Worm (Caenorhabditis elegans) whole organism, L1 larva: ENCODE results near the gene F09G8.10.
A peak's percentile ranks its signal among the peaks of the same experiment; 100 is the strongest.

ENCODE experiments used
- C04F5.9 ChIP-seq: sonication (generic microtip); optimal IDR thresholded peaks from 2 replicates; lab custom pipeline; 2016; ENCODE audit warnings: missing genetic modification characterization, missing compliant biosample characterization
- C16A3.4 ChIP-seq: fragments of 150-350 bp; optimal IDR thresholded peaks from 2 replicates; lab custom pipeline; 2014; ENCODE audit warnings: missing biosample characterization, missing genetic modification characterization
- F16B12.6 ChIP-seq: fragments of 150-350 bp; optimal IDR thresholded peaks from 2 replicates; lab custom pipeline; 2014; ENCODE audit warnings: missing biosample characterization, missing genetic modification characterization
- aly-2 ChIP-seq: fragments of 150-350 bp; optimal IDR thresholded peaks from 2 replicates; lab custom pipeline; 2014; ENCODE audit warnings: missing biosample characterization, missing genetic modification characterization
- ama-1 ChIP-seq: fragments of 150-350 bp; optimal IDR thresholded peaks from 2 replicates; lab custom pipeline; 2014
- ceh-8 ChIP-seq: fragments of 200-800 bp; sonication (Bioruptor generic); optimal IDR thresholded peaks from 2 replicates; lab custom pipeline; 2018; ENCODE audit warnings: mild to moderate bottlenecking, missing genetic modification characterization, moderate library complexity, missing compliant biosample characterization
- ceh-90 ChIP-seq: sonication (generic microtip); optimal IDR thresholded peaks from 2 replicates; lab custom pipeline; 2016; ENCODE audit warnings: missing genetic modification characterization, missing compliant biosample characterization
- dpl-1 ChIP-seq, 3 experiments: fragments of 150-350 bp in 2 of 3; sonication (generic microtip) in 1 of 3; optimal IDR thresholded peaks; 2 replicates each; lab custom pipeline; 2014 to 2017; ENCODE audit warnings: missing biosample characterization in 3 of 3, missing genetic modification characterization in 3 of 3, missing genetic modification reagents in 3 of 3
- dsc-1 ChIP-seq: sonication (generic microtip); optimal IDR thresholded peaks from 2 replicates; lab custom pipeline; 2016; ENCODE audit warnings: mild to moderate bottlenecking, missing genetic modification characterization, missing compliant biosample characterization
- efl-1 ChIP-seq, 4 experiments: fragments of 150-350 bp; optimal IDR thresholded peaks in 3 of 4; peaks in 1 of 4; 1 replicate in 1 of 4; 2 replicates in 3 of 4; lab custom pipeline; 2014; ENCODE audit warnings: missing biosample characterization in 2 of 4, missing genetic modification characterization in 2 of 4, missing genetic modification reagents in 2 of 4
- elt-3 ChIP-seq, 6 experiments: fragments of 150-350 bp in 1 of 6; sonication (generic microtip); optimal IDR thresholded peaks; 2 replicates each; lab custom pipeline; 2017 to 2018; ENCODE audit warnings: missing biosample characterization in 6 of 6, missing genetic modification characterization in 6 of 6, inconsistent platforms in 1 of 6
- ets-5 ChIP-seq: fragments of 200-800 bp; sonication (Bioruptor generic); IDR thresholded peaks from 2 replicates; pipeline ENCODE4 v1.3.6; 2022; ENCODE audit warnings: missing genetic modification characterization, missing compliant biosample characterization
- fkh-8 ChIP-seq: sonication (generic microtip); optimal IDR thresholded peaks from 2 replicates; lab custom pipeline; 2016; ENCODE audit warnings: mild to moderate bottlenecking, missing genetic modification characterization, missing compliant biosample characterization
- fos-1 ChIP-seq: fragments of 150-350 bp; optimal IDR thresholded peaks from 2 replicates; lab custom pipeline; 2014; ENCODE audit warnings: missing biosample characterization, missing genetic modification characterization
- hlh-4 ChIP-seq: sonication (generic microtip); optimal IDR thresholded peaks from 2 replicates; lab custom pipeline; 2016; ENCODE audit warnings: mild to moderate bottlenecking, missing genetic modification characterization, missing compliant biosample characterization
- hpl-2 ChIP-seq: fragments of 150-350 bp; optimal IDR thresholded peaks from 2 replicates; lab custom pipeline; 2014; ENCODE audit warnings: missing biosample characterization, missing genetic modification reagents, missing genetic modification characterization
- lin-14 ChIP-seq: fragments of 200-800 bp; sonication (Bioruptor generic); optimal IDR thresholded peaks from 2 replicates; lab custom pipeline; 2018; ENCODE audit warnings: mild to moderate bottlenecking, missing genetic modification characterization, moderate library complexity, missing compliant biosample characterization
- lin-15B ChIP-seq: fragments of 150-350 bp; sonication (generic microtip); optimal IDR thresholded peaks from 3 replicates; lab custom pipeline; 2014; ENCODE audit warnings: missing biosample characterization, missing genetic modification characterization
- lin-35 ChIP-seq, 2 experiments: fragments of 150-350 bp; optimal IDR thresholded peaks; 2 replicates each; lab custom pipeline; 2014; ENCODE audit warnings: missing biosample characterization in 2 of 2, missing genetic modification characterization in 2 of 2, missing genetic modification reagents in 2 of 2
- lir-3 ChIP-seq: sonication (generic microtip); optimal IDR thresholded peaks from 2 replicates; lab custom pipeline; 2016; ENCODE audit warnings: mild to moderate bottlenecking, missing genetic modification characterization, moderate library complexity, missing compliant biosample characterization; ENCODE audit not compliant: poor library complexity
- mab-9 ChIP-seq: fragments of 200-800 bp; sonication (Bioruptor generic); IDR thresholded peaks from 2 replicates; pipeline ENCODE4 v1.3.6; 2022; ENCODE audit warnings: missing genetic modification reagents, missing genetic modification characterization, missing compliant biosample characterization
- mdl-1 ChIP-seq, 2 experiments: fragments of 150-350 bp; optimal IDR thresholded peaks; 2 replicates each; lab custom pipeline; 2014 to 2017; ENCODE audit warnings: missing biosample characterization in 2 of 2, missing genetic modification characterization in 2 of 2, inconsistent platforms in 1 of 2
- mef-2 ChIP-seq: fragments of 150-350 bp; optimal IDR thresholded peaks from 2 replicates; lab custom pipeline; 2014; ENCODE audit warnings: missing biosample characterization, missing genetic modification characterization
- mep-1 ChIP-seq: fragments of 150-350 bp; optimal IDR thresholded peaks from 2 replicates; lab custom pipeline; 2014; ENCODE audit warnings: missing biosample characterization, missing genetic modification characterization
- nhr-11 ChIP-seq: fragments of 150-350 bp; optimal IDR thresholded peaks from 2 replicates; lab custom pipeline; 2014; ENCODE audit warnings: missing biosample characterization, missing genetic modification characterization
- nhr-12 ChIP-seq: sonication (generic microtip); optimal IDR thresholded peaks from 2 replicates; lab custom pipeline; 2017; ENCODE audit warnings: missing biosample characterization, missing genetic modification characterization
- nhr-20 ChIP-seq: sonication (generic microtip); optimal IDR thresholded peaks from 2 replicates; lab custom pipeline; 2016; ENCODE audit warnings: mild to moderate bottlenecking, missing genetic modification characterization, missing compliant biosample characterization
- nhr-47 ChIP-seq: sonication (generic microtip); optimal IDR thresholded peaks from 2 replicates; lab custom pipeline; 2016; ENCODE audit warnings: mild to moderate bottlenecking, missing genetic modification characterization, moderate library complexity, missing compliant biosample characterization
- nhr-84 ChIP-seq: sonication (generic microtip); optimal IDR thresholded peaks from 2 replicates; lab custom pipeline; 2017; ENCODE audit warnings: missing biosample characterization, missing genetic modification characterization
- nhr-85 ChIP-seq: sonication (generic microtip); peaks from one replicate; lab custom pipeline; 2016; ENCODE audit warnings: missing genetic modification characterization, inconsistent platforms, missing compliant biosample characterization
- pqm-1 ChIP-seq: sonication (generic microtip); optimal IDR thresholded peaks from 3 replicates; lab custom pipeline; 2017; ENCODE audit warnings: missing biosample characterization, missing genetic modification characterization
- rnt-1 ChIP-seq: sonication (generic microtip); optimal IDR thresholded peaks from 2 replicates; lab custom pipeline; 2016; ENCODE audit warnings: mild to moderate bottlenecking, missing genetic modification characterization, moderate library complexity, missing compliant biosample characterization
- snu-23 ChIP-seq: sonication (generic microtip); optimal IDR thresholded peaks from 2 replicates; lab custom pipeline; 2016; ENCODE audit warnings: missing genetic modification characterization, missing compliant biosample characterization
- sox-4 ChIP-seq: sonication (generic microtip); optimal IDR thresholded peaks from 2 replicates; lab custom pipeline; 2016; ENCODE audit warnings: missing genetic modification characterization, missing compliant biosample characterization
- sptf-1 ChIP-seq: fragments of 150-350 bp; optimal IDR thresholded peaks from 2 replicates; lab custom pipeline; 2014; ENCODE audit warnings: missing biosample characterization, missing genetic modification characterization
- sup-37 ChIP-seq: fragments of 200-800 bp; sonication (Bioruptor generic); optimal IDR thresholded peaks from 2 replicates; lab custom pipeline; 2018; ENCODE audit warnings: mild to moderate bottlenecking, missing genetic modification characterization, missing compliant biosample characterization
- unc-62 ChIP-seq: fragments of 150-350 bp; optimal IDR thresholded peaks from 2 replicates; lab custom pipeline; 2014; ENCODE audit warnings: missing biosample characterization, missing genetic modification reagents, missing genetic modification characterization
- unc-86 ChIP-seq: sonication (generic microtip); optimal IDR thresholded peaks from 2 replicates; lab custom pipeline; 2016; ENCODE audit warnings: missing genetic modification characterization, missing compliant biosample characterization
- unc-98 ChIP-seq: fragments of 200-800 bp; sonication (Bioruptor generic); IDR thresholded peaks from 2 replicates; pipeline ENCODE4 v1.3.6; 2022; ENCODE audit warnings: missing genetic modification characterization, missing compliant biosample characterization
- xbp-1 ChIP-seq: sonication (generic microtip); optimal IDR thresholded peaks from 2 replicates; lab custom pipeline; 2016; ENCODE audit warnings: missing genetic modification characterization, missing compliant biosample characterization
- zip-4 ChIP-seq: fragments of 200-800 bp; sonication (Bioruptor generic); optimal IDR thresholded peaks from 2 replicates; lab custom pipeline; 2018; ENCODE audit warnings: mild to moderate bottlenecking, missing genetic modification characterization, moderate library complexity, missing compliant biosample characterization

F09G8.10 gene

ce11 chrIII:8265753-8266152 lies 6.2 kb downstream of the F09G8.10 start, which contains the start of gene mrps-9 (continued):
- TF ChIP-seq nhr-84 (tag; lab: Kevin White, UChicago) = no peak
- peak; percentile 0 for TF ChIP-seq nhr-20
- TF ChIP-seq C04F5.9 = no peak
- TF ChIP-seq ets-5 (GFP tag; lab: Robert Waterston, UW) = no peak
- TF ChIP-seq elt-3 (tag; optimal IDR thresholded peaks at IDR 0.05; lab: Kevin White, UChicago) = no peak
- TF ChIP-seq snu-23 = peak; percentile 30
- no peak for TF ChIP-seq unc-62 (GFP tag; lab: Kevin White, UChicago)
- TF ChIP-seq mef-2 (tag; lab: Kevin White, UChicago) = no peak
- TF ChIP-seq lin-14 (GFP tag; lab: Kevin White, UChicago) = peak; percentile 38
- TF ChIP-seq mdl-1 (tag; optimal IDR thresholded peaks at IDR 0.05; lab: Kevin White, UChicago) = no peak
- no peak for TF ChIP-seq zip-4 (GFP tag; lab: Kevin White, UChicago)
- TF ChIP-seq fos-1 (tag; lab: Kevin White, UChicago) = no peak
- peak; percentile 11 to 64 (median 37) for TF ChIP-seq dpl-1 (GFP tag; optimal IDR thresholded peaks at IDR 0.05; lab: Kevin White, UChicago)
- no peak for TF ChIP-seq unc-86 (tag; lab: Kevin White, UChicago)
- TF ChIP-seq rnt-1 (tag; lab: Kevin White, UChicago) = peak; percentile 26
- TF ChIP-seq efl-1 (optimal IDR thresholded peaks at IDR 0.05; lab: Kevin White, UChicago) = peak; percentile 30 to 36
- peak; percentile 31 to 92 for TF ChIP-seq efl-1 (GFP tag; optimal IDR thresholded peaks at IDR 0.05 in 1 of 2; lab: Kevin White, UChicago)

ce11 chrIII:8263377-8263776 lies 8.6 kb downstream of the F09G8.10 start, which contains the start of gene col-91:
Gene col-91 (minus strand): TSS chrIII:8263664.
- TF ChIP-seq fos-1 (tag; lab: Kevin White, UChicago) (no peak), sup-37 (GFP tag; lab: Kevin White, UChicago) (no peak), pqm-1 (no peak), lin-15B (tag; lab: Kevin White, UChicago) (no peak), lin-14 (GFP tag; lab: Kevin White, UChicago) (peak; percentile 40), sptf-1 (tag; lab: Kevin White, UChicago) (no peak), nhr-11 (no peak), rnt-1 (tag; lab: Kevin White, UChicago) (no peak), elt-3 (tag; optimal IDR thresholded peaks at IDR 0.05; lab: Kevin White, UChicago) (peak in 3 of 6 experiments; percentile 3 to 42 (median 36)), C04F5.9 (no peak), lin-35 (GFP tag; optimal IDR thresholded peaks at IDR 0.05; lab: Kevin White, UChicago) (no peak), lir-3 (tag; lab: Kevin White, UChicago) (no peak), hlh-4 (tag; lab: Kevin White, UChicago) (no peak)

ce11 chrIII:8262599-8262998 lies 9.4 kb downstream of the F09G8.10 start:
- peak; percentile 33 for TF ChIP-seq ceh-8 (GFP tag; lab: Kevin White, UChicago)
- TF ChIP-seq nhr-12 (tag; lab: Kevin White, UChicago) = no peak
- TF ChIP-seq, all 84 proteins: peak for 1

- TF ChIP-seq fkh-8 (tag; lab: Kevin White, UChicago) (no peak), ama-1 (lab: Kevin White, UChicago) (no peak), nhr-85 (tag; lab: Kevin White, UChicago) (no peak), F16B12.6 (tag; lab: Kevin White, UChicago) (no peak), hpl-2 (no peak), aly-2 (tag; lab: Kevin White, UChicago) (no peak), unc-98 (GFP tag; lab: Robert Waterston, UW) (no peak), ceh-90 (tag; lab: Kevin White, UChicago) (no peak), ceh-8 (GFP tag; lab: Kevin White, UChicago) (no peak), C16A3.4 (no peak), xbp-1 (tag; lab: Kevin White, UChicago) (no peak), dsc-1 (no peak), mab-9 (GFP tag; lab: Robert Waterston, UW) (no peak), sox-4 (tag; lab: Kevin White, UChicago) (no peak), nhr-47 (tag; lab: Kevin White, UChicago) (no peak), rnt-1 (tag; lab: Kevin White, UChicago) (no peak), mep-1 (no peak)
Observed at ce11 chrIII:8258045-8258444, 13.9 kb downstream of the F09G8.10 start, which contains the start of gene ncr-2. Gene ncr-2 (plus strand): TSS chrIII:8258345.
